Fruit fly (Drosophila melanogaster): ENCODE data around the gene tim.

Gene tim

dm6 chr2L:3507209-3508164 lies at the start of gene tim:
Gene tim (minus strand): TSS chr2L:3508119.
- no peak for TF ChIP-seq N (GFP tag; optimal IDR thresholded peaks at IDR 0.05)

dm6 chr2L:3557471-3557870 lies 49.6 kb upstream of the tim start:
- TF ChIP-seq Hnf4 (GFP tag; optimal IDR thresholded peaks at IDR 0.05), result no peak
- no peak for TF ChIP-seq dmrt93B (GFP tag; optimal IDR thresholded peaks at IDR 0.05)
- peak; percentile 9 for TF ChIP-seq fru (GFP tag; optimal IDR thresholded peaks at IDR 0.05)
- TF ChIP-seq Jra (GFP tag; optimal IDR thresholded peaks at IDR 0.05), result no peak
- no peak for TF ChIP-seq Vsx2 (GFP tag; optimal IDR thresholded peaks at IDR 0.05; ENCODE audit: partially characterized antibody)

dm6 chr2L:3556937-3557336 lies 49.0 kb upstream of the tim start:
- TF ChIP-seq Vsx2 (GFP tag; optimal IDR thresholded peaks at IDR 0.05; ENCODE audit: partially characterized antibody) (no peak), Jra (GFP tag; optimal IDR thresholded peaks at IDR 0.05) (no peak), h (GFP tag; optimal IDR thresholded peaks at IDR 0.05) (no peak), dl (GFP tag; optimal IDR thresholded peaks at IDR 0.05; ENCODE audit: insufficient read depth in 1 of 2, partially characterized antibody in 2 of 2) (no peak), sage (GFP tag; optimal IDR thresholded peaks at IDR 0.05) (no peak), dmrt93B (GFP tag; optimal IDR thresholded peaks at IDR 0.05) (no peak), psq (GFP tag; optimal IDR thresholded peaks at IDR 0.05) (no peak), CG32264 (GFP tag; optimal IDR thresholded peaks at IDR 0.05) (no peak), Sp1 (GFP tag; optimal IDR thresholded peaks at IDR 0.05) (no peak), dsf (GFP tag; optimal IDR thresholded peaks at IDR 0.05; ENCODE audit: borderline replicate concordance) (no peak), pan (optimal IDR thresholded peaks at IDR 0.05) (no peak)

- no peak for TF ChIP-seq OdsH (GFP tag; optimal IDR thresholded peaks at IDR 0.05)
- TF ChIP-seq fru (GFP tag; optimal IDR thresholded peaks at IDR 0.05), result peak; percentile 3
- TF ChIP-seq h (GFP tag; optimal IDR thresholded peaks at IDR 0.05), result peak; percentile 41
- peak in 1 of 2 experiments; percentile 42 for TF ChIP-seq foxo (GFP tag; optimal IDR thresholded peaks at IDR 0.05)
- no peak for TF ChIP-seq GATAd (GFP tag; optimal IDR thresholded peaks at IDR 0.05)
- TF ChIP-seq HLH106 (tag; optimal IDR thresholded peaks at IDR 0.05), result peak; percentile 6
Measured at dm6 chr2L:3555408-3556058, 47.6 kb upstream of the tim start.

- TF ChIP-seq Jra (GFP tag; optimal IDR thresholded peaks at IDR 0.05) (no peak), Vsx2 (GFP tag; optimal IDR thresholded peaks at IDR 0.05; ENCODE audit: partially characterized antibody) (no peak), Hnf4 (GFP tag; optimal IDR thresholded peaks at IDR 0.05) (peak; percentile 59), rgr (GFP tag; optimal IDR thresholded peaks at IDR 0.05) (peak; percentile 61), br (GFP tag; optimal IDR thresholded peaks at IDR 0.05) (peak; percentile 68), woc (GFP tag; optimal IDR thresholded peaks at IDR 0.05) (peak; percentile 30), jim (GFP tag; optimal IDR thresholded peaks at IDR 0.05) (no peak), Hr83 (GFP tag; optimal IDR thresholded peaks at IDR 0.05; ENCODE audit: poor library complexity, severe bottlenecking) (no peak), CG9705 (GFP tag; optimal IDR thresholded peaks at IDR 0.05) (peak; percentile 26), OdsH (GFP tag; optimal IDR thresholded peaks at IDR 0.05) (peak; percentile 60), psq (GFP tag; optimal IDR thresholded peaks at IDR 0.05) (peak; percentile 33), N (GFP tag; optimal IDR thresholded peaks at IDR 0.05) (no peak), dmrt93B (GFP tag; optimal IDR thresholded peaks at IDR 0.05) (peak; percentile 62), h (GFP tag; optimal IDR thresholded peaks at IDR 0.05) (peak; percentile 72), tai (GFP tag; optimal IDR thresholded peaks at IDR 0.05) (no peak), ey (GFP tag; optimal IDR thresholded peaks at IDR 0.05) (peak; percentile 66), HLH106 (tag; optimal IDR thresholded peaks at IDR 0.05) (peak; percentile 76), pan (optimal IDR thresholded peaks at IDR 0.05) (no peak), lola (GFP tag; optimal IDR thresholded peaks at IDR 0.05) (no peak), CG32264 (GFP tag; optimal IDR thresholded peaks at IDR 0.05) (peak; percentile 32), fru (GFP tag; optimal IDR thresholded peaks at IDR 0.05) (peak; percentile 64), dl (GFP tag; optimal IDR thresholded peaks at IDR 0.05; ENCODE audit: insufficient read depth in 1 of 2, partially characterized antibody in 2 of 2) (no peak), Hr78 (GFP tag; optimal IDR thresholded peaks at IDR 0.05) (no peak), Dif (GFP tag; optimal IDR thresholded peaks at IDR 0.05; ENCODE audit: partially characterized antibody) (no peak), Dfd (GFP tag; optimal IDR thresholded peaks at IDR 0.05) (no peak), Sp1 (GFP tag; optimal IDR thresholded peaks at IDR 0.05) (peak; percentile 58), sage (GFP tag; optimal IDR thresholded peaks at IDR 0.05) (no peak), GATAd (GFP tag; optimal IDR thresholded peaks at IDR 0.05) (no peak), foxo (GFP tag; optimal IDR thresholded peaks at IDR 0.05) (peak in 1 of 2 experiments; percentile 64), Rel (GFP tag; optimal IDR thresholded peaks at IDR 0.05) (no peak), Rel (tag; optimal IDR thresholded peaks at IDR 0.05) (peak; percentile 31), brk (GFP tag; optimal IDR thresholded peaks at IDR 0.05) (no peak), CrebA (GFP tag; optimal IDR thresholded peaks at IDR 0.05; ENCODE audit: borderline replicate concordance) (no peak)
Measured at dm6 chr2L:3553902-3554301, 46.0 kb upstream of the tim start.
